Worm (Caenorhabditis elegans) whole organism, L3 larva: Measurements from ENCODE around the gene srg-42.

Experiments used
- R02D3.7 ChIP-seq: fragments of 150-350 bp; optimal IDR thresholded peaks from 2 replicates; lab custom pipeline; 2014; ENCODE audit warnings: missing biosample characterization, missing genetic modification characterization
- ZK546.5 ChIP-seq: sonication (generic microtip); optimal IDR thresholded peaks from 2 replicates; lab custom pipeline; 2017; ENCODE audit warnings: missing biosample characterization, missing genetic modification characterization
- aly-2 ChIP-seq: fragments of 150-350 bp; optimal IDR thresholded peaks from 2 replicates; lab custom pipeline; 2014; ENCODE audit warnings: missing biosample characterization, missing genetic modification characterization
- ama-1 ChIP-seq: fragments of 150-350 bp; optimal IDR thresholded peaks from 2 replicates; lab custom pipeline; 2018
- ceh-16 ChIP-seq: sonication (generic microtip); optimal IDR thresholded peaks from 2 replicates; lab custom pipeline; 2017; ENCODE audit warnings: missing biosample characterization, missing genetic modification characterization
- ceh-28 ChIP-seq: fragments of 150-350 bp; optimal IDR thresholded peaks from 2 replicates; lab custom pipeline; 2014; ENCODE audit warnings: missing biosample characterization, missing genetic modification reagents, missing genetic modification characterization
- ceh-82 ChIP-seq: fragments of 150-350 bp; optimal IDR thresholded peaks from 2 replicates; lab custom pipeline; 2014; ENCODE audit warnings: missing biosample characterization, missing genetic modification characterization
- ceh-9 ChIP-seq: sonication (generic microtip); optimal IDR thresholded peaks from 2 replicates; lab custom pipeline; 2018; ENCODE audit warnings: missing biosample characterization, missing genetic modification characterization
- egl-27 ChIP-seq: sonication (generic microtip); optimal IDR thresholded peaks from 4 replicates; lab custom pipeline; 2017; ENCODE audit warnings: missing biosample characterization, missing genetic modification reagents, missing genetic modification characterization
- egl-5 ChIP-seq: fragments of 150-350 bp; optimal IDR thresholded peaks from 2 replicates; lab custom pipeline; 2017; ENCODE audit warnings: missing biosample characterization, missing genetic modification reagents, missing genetic modification characterization, inconsistent platforms
- elt-1 ChIP-seq: fragments of 150-350 bp; optimal IDR thresholded peaks from 2 replicates; lab custom pipeline; 2014; ENCODE audit warnings: missing biosample characterization, missing genetic modification characterization
- elt-2 ChIP-seq: sonication (generic microtip); optimal IDR thresholded peaks from 2 replicates; lab custom pipeline; 2016; ENCODE audit warnings: missing genetic modification reagents, mild to moderate bottlenecking, missing genetic modification characterization, missing compliant biosample characterization
- elt-3 ChIP-seq, 3 experiments: fragments of 150-350 bp in 1 of 3; sonication (generic microtip) in 2 of 3; optimal IDR thresholded peaks; 2 replicates in 2 of 3; 4 replicates in 1 of 3; lab custom pipeline; 2014 to 2017; ENCODE audit warnings: missing biosample characterization in 3 of 3, missing genetic modification characterization in 3 of 3
- eor-1 ChIP-seq, 2 experiments: fragments of 150-350 bp; optimal IDR thresholded peaks; 2 replicates each; lab custom pipeline; 2014 to 2018; ENCODE audit warnings: missing biosample characterization in 2 of 2, missing genetic modification characterization in 2 of 2
- fkh-10 ChIP-seq: sonication (generic microtip); optimal IDR thresholded peaks from 2 replicates; lab custom pipeline; 2017; ENCODE audit warnings: missing biosample characterization, missing genetic modification reagents, missing genetic modification characterization
- fos-1 ChIP-seq: fragments of 150-350 bp; optimal IDR thresholded peaks from 2 replicates; lab custom pipeline; 2014; ENCODE audit warnings: missing biosample characterization, missing genetic modification characterization
- hmg-11 ChIP-seq: sonication (generic microtip); optimal IDR thresholded peaks from 2 replicates; lab custom pipeline; 2016; ENCODE audit warnings: missing genetic modification characterization, missing compliant biosample characterization
- jun-1 ChIP-seq: fragments of 150-350 bp; optimal IDR thresholded peaks from 2 replicates; lab custom pipeline; 2014; ENCODE audit warnings: missing biosample characterization, missing genetic modification reagents, missing genetic modification characterization
- lin-15B ChIP-seq: fragments of 150-350 bp; optimal IDR thresholded peaks from 2 replicates; lab custom pipeline; 2014; ENCODE audit warnings: missing biosample characterization, missing genetic modification characterization
- lin-39 ChIP-seq: fragments of 150-350 bp; optimal IDR thresholded peaks from 2 replicates; lab custom pipeline; 2018; ENCODE audit warnings: missing biosample characterization, missing genetic modification reagents, missing genetic modification characterization
- lsy-12 ChIP-seq: sonication (generic microtip); optimal IDR thresholded peaks from 2 replicates; lab custom pipeline; 2016; ENCODE audit warnings: mild to moderate bottlenecking, missing genetic modification characterization, missing compliant biosample characterization
- mdl-1 ChIP-seq: fragments of 150-350 bp; optimal IDR thresholded peaks from 2 replicates; lab custom pipeline; 2014; ENCODE audit warnings: missing biosample characterization, missing genetic modification characterization
- mml-1 ChIP-seq: fragments of 150-350 bp; sonication (generic microtip); optimal IDR thresholded peaks from 3 replicates; lab custom pipeline; 2014; ENCODE audit warnings: missing biosample characterization, missing genetic modification characterization
- nfya-1 ChIP-seq: sonication (generic microtip); optimal IDR thresholded peaks from 2 replicates; lab custom pipeline; 2017; ENCODE audit warnings: missing genetic modification characterization, mild to moderate bottlenecking, missing compliant biosample characterization, antibody characterized with exemption, moderate library complexity; ENCODE audit not compliant: insufficient read depth
- nhr-11 ChIP-seq: fragments of 150-350 bp; optimal IDR thresholded peaks from 2 replicates; lab custom pipeline; 2014; ENCODE audit warnings: missing biosample characterization, missing genetic modification characterization
- nhr-23 ChIP-seq: fragments of 150-350 bp; optimal IDR thresholded peaks from 2 replicates; lab custom pipeline; 2014; ENCODE audit warnings: missing biosample characterization, missing genetic modification reagents, missing genetic modification characterization
- nhr-237 ChIP-seq: fragments of 150-350 bp; optimal IDR thresholded peaks from 2 replicates; lab custom pipeline; 2014; ENCODE audit warnings: missing biosample characterization, missing genetic modification characterization
- nhr-25 ChIP-seq: sonication (generic microtip); optimal IDR thresholded peaks from 2 replicates; lab custom pipeline; 2017; ENCODE audit warnings: missing biosample characterization, missing genetic modification characterization
- nhr-28 ChIP-seq: fragments of 150-350 bp; optimal IDR thresholded peaks from 2 replicates; lab custom pipeline; 2014; ENCODE audit warnings: missing biosample characterization, missing genetic modification characterization
- nhr-43 ChIP-seq: sonication (generic microtip); optimal IDR thresholded peaks from 2 replicates; lab custom pipeline; 2016; ENCODE audit warnings: mild to moderate bottlenecking, missing genetic modification characterization, missing compliant biosample characterization; ENCODE audit not compliant: poor library complexity, severe bottlenecking
- nhr-67 ChIP-seq: fragments of 150-350 bp; optimal IDR thresholded peaks from 2 replicates; lab custom pipeline; 2014; ENCODE audit warnings: missing biosample characterization, missing genetic modification characterization
- nhr-76 ChIP-seq: fragments of 150-350 bp; sonication (generic microtip); optimal IDR thresholded peaks from 5 replicates; lab custom pipeline; 2014; ENCODE audit warnings: missing biosample characterization, missing genetic modification characterization
- pha-4 ChIP-seq: fragments of 150-350 bp; optimal IDR thresholded peaks from 2 replicates; lab custom pipeline; 2014; ENCODE audit warnings: missing biosample characterization, missing genetic modification reagents, missing genetic modification characterization
- pqm-1 ChIP-seq: fragments of 150-350 bp; optimal IDR thresholded peaks from 2 replicates; lab custom pipeline; 2017; ENCODE audit warnings: missing biosample characterization, missing genetic modification characterization, inconsistent platforms
- sea-2 ChIP-seq: fragments of 150-350 bp; sonication (generic microtip); optimal IDR thresholded peaks from 4 replicates; lab custom pipeline; 2014; ENCODE audit warnings: missing biosample characterization, missing genetic modification reagents, missing genetic modification characterization
- skn-1 ChIP-seq: fragments of 150-350 bp; optimal IDR thresholded peaks from 2 replicates; lab custom pipeline; 2014; ENCODE audit warnings: missing biosample characterization, missing genetic modification characterization
- snpc-4 ChIP-seq: fragments of 150-350 bp; optimal IDR thresholded peaks from 2 replicates; lab custom pipeline; 2014; ENCODE audit warnings: missing biosample characterization, missing genetic modification characterization
- tbx-2 ChIP-seq: sonication (generic microtip); optimal IDR thresholded peaks from 2 replicates; lab custom pipeline; 2016; ENCODE audit warnings: mild to moderate bottlenecking, missing genetic modification characterization, missing compliant biosample characterization
- unc-39 ChIP-seq: sonication (generic microtip); optimal IDR thresholded peaks from 4 replicates; lab custom pipeline; 2017; ENCODE audit warnings: missing biosample characterization, missing genetic modification characterization
- unc-62 ChIP-seq: fragments of 150-350 bp; sonication (generic microtip); optimal IDR thresholded peaks from 4 replicates; lab custom pipeline; 2014; ENCODE audit warnings: missing biosample characterization, missing genetic modification reagents, missing genetic modification characterization
- ztf-11 ChIP-seq: fragments of 150-350 bp; optimal IDR thresholded peaks from 2 replicates; lab custom pipeline; 2014; ENCODE audit warnings: missing biosample characterization, missing genetic modification characterization
- ztf-4 ChIP-seq: fragments of 150-350 bp; optimal IDR thresholded peaks from 2 replicates; lab custom pipeline; 2014; ENCODE audit warnings: missing biosample characterization, missing genetic modification characterization

The srg-42 gene

DNA sequence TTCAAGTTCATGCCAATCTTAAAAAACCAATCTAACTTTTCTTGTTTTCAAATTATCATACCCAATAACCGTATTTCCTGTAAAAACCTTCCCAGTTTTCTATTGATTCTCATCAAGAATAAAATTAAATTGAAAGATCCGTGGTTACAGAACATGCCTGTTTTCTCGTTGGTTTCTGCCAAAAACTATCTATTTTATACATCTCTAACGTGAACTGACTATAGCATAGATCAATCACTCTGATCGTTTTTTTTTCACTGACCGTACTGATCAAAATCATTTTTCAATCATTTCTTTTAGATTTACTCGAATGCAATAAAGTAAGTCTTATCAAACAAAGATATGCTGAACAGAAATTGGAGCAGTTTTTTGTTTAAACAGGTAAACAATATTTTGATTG lies 32.9 kb downstream of the srg-42 start, which contains the start of gene C06H2.2:
Gene C06H2.2, plus strand, starts transcription at position 301 of the 400 bp plus-strand sequence.
- no peak for TF ChIP-seq nhr-237 (tag; lab: Kevin White, UChicago)

DNA sequence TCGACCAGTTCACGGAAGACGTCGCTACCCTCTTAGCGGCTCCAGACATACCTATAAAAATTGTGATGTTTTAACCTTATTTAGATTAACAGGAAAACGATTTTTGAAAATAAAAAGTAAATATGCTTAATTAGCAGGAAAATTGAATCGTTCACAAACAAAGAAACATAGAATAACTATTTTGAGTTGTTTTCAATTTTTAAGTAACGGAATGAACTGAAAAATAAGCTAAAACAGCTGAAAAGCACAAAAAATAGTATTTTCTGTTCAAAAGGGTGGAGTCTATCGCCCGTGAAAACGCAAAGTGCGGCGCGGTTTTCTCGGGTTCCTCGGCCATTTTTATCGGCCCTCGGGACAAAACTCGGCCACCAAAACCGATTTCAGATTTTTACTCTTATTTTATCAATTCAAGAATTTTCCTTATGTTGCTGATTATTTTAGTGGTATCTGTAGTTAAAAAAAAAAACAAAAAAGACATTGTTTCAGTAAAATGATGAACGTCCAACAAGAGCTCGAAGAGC lies 34.0 kb downstream of the srg-42 start, which contains the start of the genes atp-5 and lmtr-3:
Gene atp-5, minus strand, starts transcription at position 51 of the 521 bp plus-strand sequence.
Gene lmtr-3, plus strand, starts transcription at position 370 of the 521 bp plus-strand sequence.
- TF ChIP-seq nhr-23 (tag; lab: Kevin White, UChicago) = peak; percentile 52
- TF ChIP-seq sea-2 (GFP tag; lab: Kevin White, UChicago) = no peak
- TF ChIP-seq lin-15B (tag; lab: Kevin White, UChicago) = peak; percentile 85
- TF ChIP-seq R02D3.7 = peak; percentile 14
- peak; percentile 64 for TF ChIP-seq nhr-25 (tag; lab: Kevin White, UChicago)
- peak; percentile 74 for TF ChIP-seq nfya-1
- no peak for TF ChIP-seq ceh-28 (tag; lab: Kevin White, UChicago)
- peak; percentile 80 for TF ChIP-seq hmg-11 (tag; lab: Kevin White, UChicago)
- no peak for TF ChIP-seq mdl-1 (tag; lab: Kevin White, UChicago)
- peak; percentile 64 for TF ChIP-seq elt-2
- peak; percentile 52 for TF ChIP-seq lsy-12 (tag; lab: Kevin White, UChicago)
- peak; percentile 65 for TF ChIP-seq lin-39
- TF ChIP-seq egl-5 = no peak
- TF ChIP-seq snpc-4 (tag; lab: Kevin White, UChicago) = peak; percentile 81
- peak; percentile 91 for TF ChIP-seq nhr-43 (tag; lab: Kevin White, UChicago)
- peak; percentile 42 for TF ChIP-seq pqm-1 (tag; lab: Kevin White, UChicago)
- peak; percentile 81 for TF ChIP-seq pha-4
- TF ChIP-seq fkh-10 (GFP tag; lab: Kevin White, UChicago) = no peak
- TF ChIP-seq, all 47 proteins: peak for 13

DNA sequence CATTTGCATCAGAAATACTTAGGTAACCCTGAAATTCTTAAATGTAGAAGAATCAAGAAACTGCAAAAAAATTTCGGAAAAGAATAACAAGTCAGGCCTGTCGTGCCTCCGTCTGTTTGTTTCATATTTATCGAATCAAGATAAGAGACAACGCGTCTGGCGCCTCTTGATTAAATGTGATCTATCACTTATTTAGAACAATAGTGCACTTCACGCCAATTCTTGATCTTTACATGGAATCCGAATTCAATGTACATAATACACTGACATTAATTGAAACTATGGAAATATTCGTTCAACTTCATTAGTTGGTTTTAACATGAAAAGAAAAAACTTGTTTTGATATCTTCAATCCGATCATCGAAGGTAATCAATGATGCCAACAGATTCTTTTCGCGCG lies 35.4 kb downstream of the srg-42 start, which contains the start of gene mboa-2:
Gene mboa-2, minus strand, starts transcription at position 28 of the 400 bp plus-strand sequence.
- peak; percentile 15 for TF ChIP-seq pqm-1 (tag; lab: Kevin White, UChicago)
- peak; percentile 22 for TF ChIP-seq ceh-82 (tag; lab: Kevin White, UChicago)
- TF ChIP-seq elt-1 (tag; lab: Kevin White, UChicago) = peak; percentile 42
- peak; percentile 10 for TF ChIP-seq nfya-1
- TF ChIP-seq ama-1 (lab: Kevin White, UChicago) = peak; percentile 11
- no peak for TF ChIP-seq mml-1
- TF ChIP-seq ceh-16 = no peak
- TF ChIP-seq nhr-25 (tag; lab: Kevin White, UChicago) = peak; percentile 54
- TF ChIP-seq nhr-43 (tag; lab: Kevin White, UChicago) = peak; percentile 49
- no peak for TF ChIP-seq skn-1
- peak; percentile 1 for TF ChIP-seq ceh-28 (tag; lab: Kevin White, UChicago)
- TF ChIP-seq elt-2 = peak; percentile 60

DNA sequence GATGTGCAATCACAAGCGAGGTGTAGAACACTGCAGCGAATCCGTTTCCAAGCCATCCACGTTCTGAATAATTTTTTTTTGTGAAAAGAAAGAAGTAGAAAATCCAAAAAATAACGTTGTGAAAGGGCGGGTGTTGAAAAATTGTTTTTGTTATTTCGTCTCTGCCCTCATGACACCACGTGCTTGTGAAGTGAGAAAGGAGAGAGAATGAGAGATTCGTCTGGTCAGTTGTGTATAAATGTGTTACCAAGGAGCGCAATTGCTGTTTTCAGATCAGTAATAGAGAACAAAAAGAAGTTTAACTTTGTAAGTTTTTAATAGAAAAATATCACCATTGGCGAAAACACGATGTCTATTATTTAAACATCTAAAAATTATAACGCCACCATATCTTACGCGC lies 36.6 kb downstream of the srg-42 start:
- peak; percentile 39 for TF ChIP-seq hmg-11 (tag; lab: Kevin White, UChicago)
- TF ChIP-seq pha-4 = peak; percentile 69
- no peak for TF ChIP-seq nhr-43 (tag; lab: Kevin White, UChicago)
- TF ChIP-seq lsy-12 (tag; lab: Kevin White, UChicago) = no peak
- no peak for TF ChIP-seq pqm-1 (tag; lab: Kevin White, UChicago)
- TF ChIP-seq nhr-25 (tag; lab: Kevin White, UChicago) = no peak
- TF ChIP-seq ztf-11 (tag; lab: Kevin White, UChicago) = no peak
- no peak for TF ChIP-seq fkh-10 (GFP tag; lab: Kevin White, UChicago)
- TF ChIP-seq ceh-16 = no peak
- no peak for TF ChIP-seq mdl-1 (tag; lab: Kevin White, UChicago)
- no peak for TF ChIP-seq jun-1 (tag; lab: Kevin White, UChicago)
- no peak for TF ChIP-seq nhr-237 (tag; lab: Kevin White, UChicago)
- no peak for TF ChIP-seq eor-1 (tag; optimal IDR thresholded peaks at IDR 0.05; lab: Kevin White, UChicago)
- TF ChIP-seq egl-27 (tag; lab: Kevin White, UChicago) = no peak
- TF ChIP-seq egl-5 = peak; percentile 30
- TF ChIP-seq ZK546.5 (tag; lab: Kevin White, UChicago) = no peak
- no peak for TF ChIP-seq ztf-4 (tag; lab: Kevin White, UChicago)
- TF ChIP-seq tbx-2 (tag; lab: Kevin White, UChicago) = no peak
- no peak for TF ChIP-seq ceh-28 (tag; lab: Kevin White, UChicago)
- TF ChIP-seq nhr-28 (tag; lab: Kevin White, UChicago) = no peak
- no peak for TF ChIP-seq nhr-11 (tag; lab: Kevin White, UChicago)
- peak; percentile 36 for TF ChIP-seq nhr-23 (tag; lab: Kevin White, UChicago)
- no peak for TF ChIP-seq ama-1 (lab: Kevin White, UChicago)
- peak; percentile 57 for TF ChIP-seq nfya-1
- TF ChIP-seq R02D3.7 = no peak
- TF ChIP-seq lin-15B (tag; lab: Kevin White, UChicago) = peak; percentile 64
- no peak for TF ChIP-seq skn-1
- no peak for TF ChIP-seq fos-1 (tag; lab: Kevin White, UChicago)
- no peak for TF ChIP-seq nhr-76 (tag; lab: Kevin White, UChicago)
- peak; percentile 30 for TF ChIP-seq snpc-4 (tag; lab: Kevin White, UChicago)
- no peak for TF ChIP-seq unc-62 (GFP tag; lab: Kevin White, UChicago)
- no peak for TF ChIP-seq nhr-67 (tag; lab: Kevin White, UChicago)
- TF ChIP-seq elt-3 (tag; optimal IDR thresholded peaks at IDR 0.05; lab: Kevin White, UChicago) = no peak
- TF ChIP-seq aly-2 (tag; lab: Kevin White, UChicago) = no peak
- peak; percentile 52 for TF ChIP-seq lin-39
- no peak for TF ChIP-seq elt-1 (tag; lab: Kevin White, UChicago)
- TF ChIP-seq ceh-9 (tag; lab: Kevin White, UChicago) = no peak
- TF ChIP-seq unc-39 (tag; lab: Kevin White, UChicago) = no peak
